Fruit fly (Drosophila melanogaster): ENCODE data around the gene stx.

The stx gene

DNA sequence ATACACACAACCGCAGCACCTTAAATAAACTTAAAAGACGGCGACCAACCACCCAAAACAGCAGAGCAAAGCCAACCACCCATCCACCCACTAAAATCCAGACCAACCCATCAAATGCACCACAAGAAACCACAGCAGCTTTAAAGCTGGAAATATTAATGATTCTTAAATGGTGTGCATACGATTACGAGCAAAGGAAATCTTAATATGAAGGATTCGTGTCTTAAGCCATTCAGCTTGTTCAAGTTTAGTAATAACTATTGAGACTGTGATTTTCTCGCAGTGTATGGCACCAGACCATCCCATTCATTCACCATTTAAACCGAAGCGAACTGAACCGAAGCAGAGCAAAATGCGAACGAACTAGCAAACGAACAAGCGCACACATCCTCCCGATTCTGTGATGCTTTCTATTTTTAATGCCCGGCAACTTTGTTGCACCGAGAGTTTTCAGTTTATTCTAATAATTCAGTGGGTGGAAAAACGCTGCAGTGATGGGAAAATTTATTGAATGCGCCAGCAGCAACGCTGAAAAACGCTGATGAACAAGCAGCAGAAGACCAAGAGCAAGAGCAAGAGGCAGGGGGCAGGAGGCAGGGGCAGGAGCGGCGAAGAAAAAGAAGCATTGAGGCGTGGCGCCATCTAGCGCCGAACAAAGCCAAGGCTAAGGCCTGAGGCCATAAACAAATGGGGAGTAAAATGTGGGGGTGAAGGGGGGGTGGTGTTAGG lies 7.2 kb downstream of the stx start (continued):
- TF ChIP-seq cwo (GFP tag; optimal IDR thresholded peaks at IDR 0.05) (peak; percentile 83), Sox102F (GFP tag; optimal IDR thresholded peaks at IDR 0.05) (peak; percentile 93), CG11398 (GFP tag; optimal IDR thresholded peaks at IDR 0.05) (peak; percentile 83), gem (tag; optimal IDR thresholded peaks at IDR 0.05) (peak; percentile 91), ssp (GFP tag; IDR thresholded peaks at IDR 0.05) (peak; percentile 79), lab (GFP tag; optimal IDR thresholded peaks at IDR 0.05) (peak; percentile 93), slou (GFP tag; optimal IDR thresholded peaks at IDR 0.05) (peak; percentile 61), CG7839 (tag; optimal IDR thresholded peaks at IDR 0.05) (peak; percentile 92), salm (tag; optimal IDR thresholded peaks at IDR 0.05) (peak; percentile 81), HLH3B (GFP tag; IDR thresholded peaks at IDR 0.05) (peak; percentile 90), kni (GFP tag; optimal IDR thresholded peaks at IDR 0.05) (peak; percentile 23), grau (tag; optimal IDR thresholded peaks at IDR 0.05) (peak; percentile 87), D (optimal IDR thresholded peaks at IDR 0.05) (no peak), D (GFP tag; optimal IDR thresholded peaks at IDR 0.05) (peak; percentile 88), jumu (GFP tag; optimal IDR thresholded peaks at IDR 0.05) (peak; percentile 87), Bgb (GFP tag; IDR thresholded peaks at IDR 0.05; ENCODE audit: partially characterized antibody) (no peak), vnd (GFP tag; IDR thresholded peaks at IDR 0.05; ENCODE audit: partially characterized antibody) (no peak), HHEX (GFP tag; optimal IDR thresholded peaks at IDR 0.05) (peak; percentile 89), bbx (GFP tag; IDR thresholded peaks at IDR 0.05; ENCODE audit: partially characterized antibody) (no peak), HLH4C (GFP tag; IDR thresholded peaks at IDR 0.05; ENCODE audit: partially characterized antibody) (no peak), Dp (GFP tag; optimal IDR thresholded peaks at IDR 0.05) (no peak), Sry-β (GFP tag; optimal IDR thresholded peaks at IDR 0.05) (peak; percentile 36), CG2678 (tag; optimal IDR thresholded peaks at IDR 0.05) (peak; percentile 92), CG17186 (GFP tag; optimal IDR thresholded peaks at IDR 0.05) (peak; percentile 66), cad (GFP tag; optimal IDR thresholded peaks at IDR 0.05) (no peak), Pdp1 (GFP tag; optimal IDR thresholded peaks at IDR 0.05) (peak; percentile 61 to 78), CG7357 (GFP tag; IDR thresholded peaks at IDR 0.05) (peak; percentile 72), Lim3 (GFP tag; IDR thresholded peaks at IDR 0.05) (peak; percentile 67), H15 (GFP tag; IDR thresholded peaks at IDR 0.05) (peak; percentile 88), CG1024 (GFP tag; IDR thresholded peaks at IDR 0.05) (peak; percentile 81), Doc3 (GFP tag; IDR thresholded peaks at IDR 0.05; ENCODE audit: partially characterized antibody) (no peak), CG17829 (tag; optimal IDR thresholded peaks at IDR 0.05) (peak; percentile 89), kah (GFP tag; optimal IDR thresholded peaks at IDR 0.05) (peak; percentile 70), CG34376 (GFP tag; optimal IDR thresholded peaks at IDR 0.05) (peak; percentile 43), CG9727 (GFP tag; optimal IDR thresholded peaks at IDR 0.05) (peak; percentile 73), Atf3 (GFP tag; optimal IDR thresholded peaks at IDR 0.05) (peak; percentile 79), CG30403 (GFP tag; optimal IDR thresholded peaks at IDR 0.05) (peak; percentile 69), CG15073 (GFP tag; optimal IDR thresholded peaks at IDR 0.05) (no peak), CG15514 (GFP tag; optimal IDR thresholded peaks at IDR 0.05) (peak; percentile 78), h (optimal IDR thresholded peaks at IDR 0.05) (no peak), Rx (GFP tag; IDR thresholded peaks at IDR 0.05) (peak; percentile 80), Taf1 (GFP tag; IDR thresholded peaks at IDR 0.05) (peak; percentile 60; the same call in 1 of the 2 replicates), CG12155 (GFP tag; optimal IDR thresholded peaks at IDR 0.05) (peak; percentile 50), GATAe (GFP tag; conservative IDR thresholded peaks at IDR 0.05) (no peak), CG11504 (tag; optimal IDR thresholded peaks at IDR 0.05) (peak; percentile 88), CG17568 (GFP tag; optimal IDR thresholded peaks at IDR 0.05) (peak; percentile 80), Dek (tag; optimal IDR thresholded peaks at IDR 0.05) (peak; percentile 82), CG9797 (GFP tag; optimal IDR thresholded peaks at IDR 0.05) (no peak), MESR4 (GFP tag; optimal IDR thresholded peaks at IDR 0.05) (peak; percentile 34)

Data from whole organism, embryonic.